Fruit fly (Drosophila melanogaster) whole organism, embryonic: ENCODE results near the gene orion.

Source experiments
- Asciz ChIP-seq: fragments of 200-800 bp; sonication (Bioruptor generic); optimal IDR thresholded peaks from 2 replicates; lab custom pipeline; 2017; ENCODE audit warnings: missing biosample characterization, mild to moderate bottlenecking, missing genetic modification characterization, missing genetic modification reagents
- CG11695 ChIP-seq: fragments of 200-800 bp; sonication (Bioruptor generic); IDR thresholded peaks from 3 replicates; pipeline ENCODE4 v1.3.6; 2022; ENCODE audit warnings: missing biosample characterization, missing genetic modification characterization
- CG11696 ChIP-seq: fragments of 200-800 bp; sonication (Bioruptor generic); IDR thresholded peaks from 2 replicates; pipeline ENCODE4 v1.3.6; 2022; ENCODE audit warnings: missing biosample characterization, missing genetic modification characterization
- CG1529 ChIP-seq: fragments of 200-800 bp; sonication (Bioruptor generic); optimal IDR thresholded peaks from 3 replicates; lab custom pipeline; 2018; ENCODE audit warnings: missing biosample characterization, missing genetic modification characterization
- CG15514 ChIP-seq: fragments of 200-800 bp; sonication (Bioruptor generic); optimal IDR thresholded peaks from 3 replicates; lab custom pipeline; 2017; ENCODE audit warnings: missing biosample characterization, missing genetic modification characterization, mild to moderate bottlenecking, moderate library complexity, missing genetic modification reagents
- CG1602 ChIP-seq: fragments of 200-800 bp; sonication (Bioruptor generic); optimal IDR thresholded peaks from 3 replicates; lab custom pipeline; 2016; ENCODE audit warnings: missing biosample characterization, missing genetic modification characterization
- CG16779 ChIP-seq: fragments of 200-800 bp; sonication (Bioruptor generic); IDR thresholded peaks from 2 replicates; pipeline ENCODE4 v1.3.6; 2022; ENCODE audit warnings: missing biosample characterization, missing genetic modification characterization
- CG17361 ChIP-seq: fragments of 200-800 bp; sonication (Bioruptor generic); IDR thresholded peaks from 3 replicates; pipeline ENCODE4 v1.3.6; 2022; ENCODE audit warnings: missing biosample characterization, missing genetic modification characterization
- CG1832 ChIP-seq: fragments of 200-800 bp; sonication (Bioruptor generic); optimal IDR thresholded peaks from 2 replicates; lab custom pipeline; 2017; ENCODE audit warnings: missing biosample characterization, mild to moderate bottlenecking, missing genetic modification characterization, inconsistent platforms
- CG2129 ChIP-seq: fragments of 200-800 bp; sonication (Bioruptor generic); IDR thresholded peaks from 2 replicates; pipeline ENCODE4 v1.3.6; 2022; ENCODE audit warnings: missing biosample characterization, missing genetic modification characterization; ENCODE audit not compliant: partially characterized antibody
- CG2199 ChIP-seq: fragments of 200-800 bp; sonication (Bioruptor generic); IDR thresholded peaks from 3 replicates; pipeline ENCODE4 v1.3.6; 2022; ENCODE audit warnings: missing biosample characterization, missing genetic modification characterization
- CG2202 ChIP-seq: fragments of 200-800 bp; sonication (Bioruptor generic); optimal IDR thresholded peaks from 2 replicates; lab custom pipeline; 2018; ENCODE audit warnings: missing biosample characterization, mild to moderate bottlenecking, missing genetic modification characterization
- CG30403 ChIP-seq: fragments of 200-800 bp; sonication (Bioruptor generic); optimal IDR thresholded peaks from 3 replicates; lab custom pipeline; 2016; ENCODE audit warnings: missing biosample characterization, missing genetic modification characterization
- CG32772 ChIP-seq: fragments of 200-800 bp; sonication (Bioruptor generic); IDR thresholded peaks from 2 replicates; pipeline ENCODE4 v1.3.6; 2022; ENCODE audit warnings: missing biosample characterization, missing genetic modification characterization
- CG3995 ChIP-seq: fragments of 200-800 bp; sonication (Bioruptor generic); optimal IDR thresholded peaks from 3 replicates; lab custom pipeline; 2016; ENCODE audit warnings: missing biosample characterization, missing genetic modification characterization
- CG4404 ChIP-seq: fragments of 200-800 bp; sonication (Bioruptor generic); IDR thresholded peaks from 2 replicates; pipeline ENCODE4 v1.3.6; 2022; ENCODE audit warnings: missing biosample characterization, missing genetic modification characterization
- CG4707 ChIP-seq: fragments of 200-800 bp; sonication (Bioruptor generic); optimal IDR thresholded peaks from 2 replicates; lab custom pipeline; 2018; ENCODE audit warnings: missing biosample characterization, mild to moderate bottlenecking, missing genetic modification characterization, moderate library complexity
- CG4820 ChIP-seq: fragments of 200-800 bp; sonication (Bioruptor generic); optimal IDR thresholded peaks from 3 replicates; lab custom pipeline; 2016; ENCODE audit warnings: missing biosample characterization, missing genetic modification characterization
- CG7556 ChIP-seq: fragments of 200-800 bp; sonication (Bioruptor generic); optimal IDR thresholded peaks from 2 replicates; lab custom pipeline; 2017; ENCODE audit warnings: missing biosample characterization, mild to moderate bottlenecking, missing genetic modification characterization
- CG7839 ChIP-seq: fragments of 200-800 bp; sonication (Bioruptor generic); optimal IDR thresholded peaks from 3 replicates; lab custom pipeline; 2018; ENCODE audit warnings: missing biosample characterization, mild to moderate bottlenecking, missing genetic modification characterization, moderate library complexity
- CG7963 ChIP-seq: fragments of 200-800 bp; sonication (Bioruptor generic); IDR thresholded peaks from 3 replicates; pipeline ENCODE4 v1.3.6; 2022; ENCODE audit warnings: missing biosample characterization, missing genetic modification characterization; ENCODE audit not compliant: partially characterized antibody
- CG9609 ChIP-seq: fragments of 200-800 bp; sonication (Bioruptor generic); optimal IDR thresholded peaks from 3 replicates; lab custom pipeline; 2016; ENCODE audit warnings: missing biosample characterization, missing genetic modification characterization
- CG9817 ChIP-seq: fragments of 200-800 bp; sonication (Bioruptor generic); optimal IDR thresholded peaks from 2 replicates; lab custom pipeline; 2018; ENCODE audit warnings: missing biosample characterization, mild to moderate bottlenecking, missing genetic modification characterization, moderate library complexity
- CG9932 ChIP-seq: fragments of 200-800 bp; sonication (Bioruptor generic); IDR thresholded peaks from 2 replicates; pipeline ENCODE4 v1.3.6; 2022; ENCODE audit warnings: missing biosample characterization, missing genetic modification characterization
- D19A ChIP-seq: fragments of 200-800 bp; optimal IDR thresholded peaks from 3 replicates; lab custom pipeline; 2019; ENCODE audit warnings: missing biosample characterization, mild to moderate bottlenecking, missing genetic modification characterization, moderate library complexity
- HLH3B ChIP-seq: fragments of 200-800 bp; sonication (Bioruptor generic); IDR thresholded peaks from 2 replicates; pipeline ENCODE4 v1.3.6; 2022; ENCODE audit warnings: missing biosample characterization, missing genetic modification characterization
- HmgZ ChIP-seq: fragments of 200-800 bp; sonication (Bioruptor generic); optimal IDR thresholded peaks from 2 replicates; lab custom pipeline; 2018; ENCODE audit warnings: missing biosample characterization, mild to moderate bottlenecking, missing genetic modification characterization
- Hsf ChIP-seq: fragments of 200-800 bp; sonication (Bioruptor generic); optimal IDR thresholded peaks from 3 replicates; lab custom pipeline; 2016; ENCODE audit warnings: missing biosample characterization, missing genetic modification characterization
- Nf-YB ChIP-seq: fragments of 200-800 bp; sonication (Bioruptor generic); optimal IDR thresholded peaks from 3 replicates; lab custom pipeline; 2019; ENCODE audit warnings: missing biosample characterization, mild to moderate bottlenecking, missing genetic modification characterization, moderate library complexity
- ab ChIP-seq: fragments of 200-800 bp; sonication (Bioruptor generic); optimal IDR thresholded peaks from 2 replicates; lab custom pipeline; 2016; ENCODE audit warnings: missing biosample characterization, missing genetic modification characterization
- al ChIP-seq: fragments of 200-800 bp; sonication (Bioruptor generic); IDR thresholded peaks from 2 replicates; pipeline ENCODE4 v1.3.6; 2022; ENCODE audit warnings: missing biosample characterization, missing genetic modification characterization
- ase ChIP-seq: fragments of 200-800 bp; sonication (Bioruptor generic); IDR thresholded peaks from 3 replicates; pipeline ENCODE4 v1.3.6; 2022; ENCODE audit warnings: missing biosample characterization, missing genetic modification characterization
- az2 ChIP-seq: fragments of 200-800 bp; sonication (Bioruptor generic); optimal IDR thresholded peaks from 3 replicates; lab custom pipeline; 2016; ENCODE audit warnings: missing biosample characterization, missing genetic modification characterization
- btn ChIP-seq: fragments of 200-800 bp; sonication (Bioruptor generic); optimal IDR thresholded peaks from 2 replicates; lab custom pipeline; 2016; ENCODE audit warnings: missing biosample characterization, missing genetic modification characterization
- cas ChIP-seq: fragments of 200-800 bp; sonication (Bioruptor generic); IDR thresholded peaks from 2 replicates; pipeline ENCODE4 v1.3.6; 2022; ENCODE audit warnings: missing biosample characterization, missing genetic modification characterization
- cato ChIP-seq: fragments of 200-800 bp; sonication (Bioruptor generic); optimal IDR thresholded peaks from 2 replicates; lab custom pipeline; 2016; ENCODE audit warnings: missing biosample characterization, missing genetic modification characterization, borderline replicate concordance
- dimm ChIP-seq: fragments of 200-800 bp; sonication (Bioruptor generic); IDR thresholded peaks from 2 replicates; pipeline ENCODE4 v1.3.6; 2022; ENCODE audit warnings: missing biosample characterization, missing genetic modification characterization
- disco-r ChIP-seq: fragments of 200-800 bp; sonication (Bioruptor generic); optimal IDR thresholded peaks from 2 replicates; lab custom pipeline; 2016; ENCODE audit warnings: missing biosample characterization, missing genetic modification characterization
- dpn ChIP-seq, 2 experiments: fragments of 200-800 bp; sonication (Bioruptor generic); optimal IDR thresholded peaks; 3 replicates each; lab custom pipeline; 2016; ENCODE audit warnings: missing biosample characterization in 2 of 2, missing genetic modification characterization in 2 of 2
- esg ChIP-seq: fragments of 200-800 bp; sonication (Bioruptor generic); conservative IDR thresholded peaks from 2 replicates; pipeline ENCODE4 v1.3.6; 2022; ENCODE audit warnings: missing biosample characterization, missing genetic modification characterization
- eyg ChIP-seq: fragments of 200-800 bp; sonication (Bioruptor generic); optimal IDR thresholded peaks from 3 replicates; lab custom pipeline; 2016; ENCODE audit warnings: missing biosample characterization, missing genetic modification characterization
- ham ChIP-seq: fragments of 200-800 bp; sonication (Bioruptor generic); IDR thresholded peaks from 2 replicates; pipeline ENCODE4 v1.3.6; 2022; ENCODE audit warnings: missing biosample characterization, missing genetic modification characterization
- ken ChIP-seq: fragments of 200-800 bp; sonication (Bioruptor generic); IDR thresholded peaks from 3 replicates; pipeline ENCODE4 v1.3.6; 2022; ENCODE audit warnings: missing biosample characterization, missing genetic modification characterization
- luna ChIP-seq: fragments of 200-800 bp; sonication (Bioruptor generic); optimal IDR thresholded peaks from 2 replicates; lab custom pipeline; 2016; ENCODE audit warnings: missing biosample characterization, missing genetic modification characterization
- nmo ChIP-seq: fragments of 200-800 bp; sonication (Bioruptor generic); optimal IDR thresholded peaks from 2 replicates; lab custom pipeline; 2018; ENCODE audit warnings: missing biosample characterization, mild to moderate bottlenecking, missing genetic modification characterization, moderate library complexity
- pfk ChIP-seq: fragments of 200-800 bp; sonication (Bioruptor generic); optimal IDR thresholded peaks from 2 replicates; lab custom pipeline; 2018; ENCODE audit warnings: missing biosample characterization, mild to moderate bottlenecking, missing genetic modification characterization, moderate library complexity
- pum ChIP-seq: fragments of 200-800 bp; sonication (Bioruptor generic); optimal IDR thresholded peaks from 2 replicates; lab custom pipeline; 2016; ENCODE audit warnings: missing biosample characterization, missing genetic modification characterization
- sc ChIP-seq, 3 experiments: fragments of >200 bp in 2 of 3; fragments of 200-800 bp in 1 of 3; sonication (Bioruptor generic) in 1 of 3; optimal IDR thresholded peaks; 2 replicates in 2 of 3; 3 replicates in 1 of 3; lab custom pipeline; 2017; ENCODE audit warnings: mild to moderate bottlenecking in 1 of 3, missing biosample characterization in 1 of 3, missing genetic modification characterization in 1 of 3, missing genetic modification reagents in 1 of 3
- sug ChIP-seq: fragments of 200-800 bp; optimal IDR thresholded peaks from 2 replicates; lab custom pipeline; 2019; ENCODE audit warnings: missing biosample characterization, mild to moderate bottlenecking, missing genetic modification characterization, moderate library complexity
- trh ChIP-seq: fragments of 200-800 bp; sonication (Bioruptor generic); optimal IDR thresholded peaks from 2 replicates; lab custom pipeline; 2016; ENCODE audit warnings: missing biosample characterization, missing genetic modification characterization
- zfh1 ChIP-seq: fragments of 200-800 bp; sonication (Bioruptor generic); IDR thresholded peaks from 3 replicates; pipeline ENCODE4 v1.3.6; 2022; ENCODE audit warnings: missing biosample characterization, missing genetic modification characterization

orion gene

DNA sequence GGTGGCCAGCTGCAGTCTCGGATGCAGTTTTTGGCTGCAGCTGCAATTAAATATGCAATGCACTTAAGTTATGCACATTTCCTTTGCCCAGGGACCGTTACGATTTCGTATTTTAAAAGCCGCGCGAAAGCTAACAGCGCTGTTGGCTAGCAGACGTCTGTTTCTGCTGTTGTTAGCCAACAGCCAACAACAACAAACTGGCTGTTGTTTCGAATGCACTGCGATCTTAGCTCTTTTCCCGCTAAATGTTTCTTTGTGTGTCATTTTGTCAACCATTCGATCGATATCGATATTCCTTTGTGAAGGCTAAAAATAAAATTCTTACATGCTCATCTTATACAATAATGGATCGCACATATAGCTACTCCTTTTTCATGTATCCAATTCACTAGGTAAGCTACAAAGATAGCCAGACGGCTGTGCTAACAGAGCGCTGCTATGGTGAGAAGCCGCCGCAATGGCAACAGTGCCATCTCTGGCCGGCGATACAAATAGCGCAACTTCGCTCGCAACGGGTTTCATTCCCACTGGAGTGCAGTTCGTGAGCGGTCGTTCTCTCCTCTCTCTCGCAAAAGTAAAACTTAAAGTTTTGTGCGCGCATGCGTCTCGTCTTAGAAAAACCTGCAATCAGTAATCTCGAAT is 22.6 kb upstream of the orion start (continued):
- TF ChIP-seq CG4820 (no peak), Nf-YB (no peak), dpn (GFP tag; optimal IDR thresholded peaks at IDR 0.05; lab: Kevin White, UChicago) (no peak), CG9817 (no peak), al (GFP tag; lab: Robert Waterston, UW) (no peak), CG4707 (GFP tag; lab: Kevin White, UChicago) (no peak), sug (tag; lab: Kevin White, UChicago) (peak; percentile 24), CG11695 (GFP tag; lab: Robert Waterston, UW) (no peak), CG3995 (no peak), trh (GFP tag; lab: Kevin White, UChicago) (no peak), CG2202 (tag; lab: Kevin White, UChicago) (no peak), Asciz (no peak), CG16779 (GFP tag; lab: Robert Waterston, UW) (no peak), cas (GFP tag; lab: Robert Waterston, UW) (no peak), CG4404 (no peak), CG7839 (peak; percentile 0), eyg (no peak), CG9932 (GFP tag; lab: Robert Waterston, UW) (no peak), luna (GFP tag; lab: Kevin White, UChicago) (no peak), btn (GFP tag; lab: Kevin White, UChicago) (no peak), pum (GFP tag; lab: Kevin White, UChicago) (no peak), CG32772 (GFP tag; lab: Robert Waterston, UW) (no peak), CG2129 (no peak), CG7963 (GFP tag; lab: Robert Waterston, UW) (no peak), CG17361 (no peak), esg (GFP tag; lab: Robert Waterston, UW) (no peak), nmo (peak; percentile 44), ham (no peak), D19A (tag; lab: Kevin White, UChicago) (no peak), sc (optimal IDR thresholded peaks at IDR 0.05; lab: Kevin White, UChicago) (no peak), sc (GFP tag; optimal IDR thresholded peaks at IDR 0.05; lab: Kevin White, UChicago) (no peak), ase (GFP tag; lab: Robert Waterston, UW) (no peak), CG1529 (GFP tag; lab: Kevin White, UChicago) (no peak), dimm (GFP tag; lab: Robert Waterston, UW) (no peak), Hsf (no peak), CG9609 (no peak), ab (GFP tag; lab: Kevin White, UChicago) (no peak), CG7556 (no peak), CG30403 (GFP tag; lab: Kevin White, UChicago) (peak; percentile 21), zfh1 (GFP tag; lab: Robert Waterston, UW) (0 out of 3 replicates have a peak, but pooled peaks have one; percentile 17), CG1602 (GFP tag; lab: Kevin White, UChicago) (no peak), CG1832 (GFP tag; lab: Kevin White, UChicago) (no peak), CG11696 (GFP tag; lab: Robert Waterston, UW) (no peak), cato (GFP tag; lab: Kevin White, UChicago) (no peak), HmgZ (peak; percentile 11), az2 (GFP tag; lab: Kevin White, UChicago) (no peak), CG2199 (GFP tag; lab: Robert Waterston, UW) (no peak), pfk (GFP tag; lab: Kevin White, UChicago) (no peak), disco-r (GFP tag; lab: Kevin White, UChicago) (no peak), ken (GFP tag; lab: Robert Waterston, UW) (no peak), HLH3B (GFP tag; lab: Robert Waterston, UW) (no peak), CG15514 (GFP tag; lab: Kevin White, UChicago) (peak; percentile 40)
